Fruit fly (Drosophila melanogaster) whole organism, adult: Measurements from ENCODE around the gene mbo.

Experiments
- CG12768 ChIP-seq: fragments of 200-800 bp; sonication (Bioruptor generic); optimal IDR thresholded peaks from 2 replicates; lab custom pipeline; 2017; ENCODE audit warnings: missing biosample characterization, missing genetic modification characterization, mild to moderate bottlenecking, moderate library complexity, missing genetic modification reagents
- CG14711 ChIP-seq: fragments of 200-800 bp; sonication (Bioruptor generic); optimal IDR thresholded peaks from 2 replicates; lab custom pipeline; 2018; ENCODE audit warnings: missing biosample characterization, mild to moderate bottlenecking, missing genetic modification characterization, moderate library complexity
- Clk ChIP-seq: fragments of 200-800 bp; sonication (Bioruptor generic); optimal IDR thresholded peaks from 2 replicates; lab custom pipeline; 2017; ENCODE audit warnings: missing biosample characterization, missing genetic modification characterization
- Hr96 ChIP-seq: fragments of 200-800 bp; sonication (Bioruptor generic); optimal IDR thresholded peaks from 2 replicates; lab custom pipeline; 2016; ENCODE audit warnings: missing biosample characterization, missing genetic modification characterization
- Mnt ChIP-seq: fragments of 200-800 bp; sonication (Bioruptor generic); optimal IDR thresholded peaks from 2 replicates; lab custom pipeline; 2016; ENCODE audit warnings: missing biosample characterization, mild to moderate bottlenecking, missing genetic modification characterization
- cic ChIP-seq: fragments of 200-800 bp; sonication (Bioruptor generic); optimal IDR thresholded peaks from 2 replicates; lab custom pipeline; 2017; ENCODE audit warnings: missing biosample characterization, mild to moderate bottlenecking, missing genetic modification characterization, moderate library complexity
- tj ChIP-seq: fragments of 200-800 bp; sonication (Bioruptor generic); optimal IDR thresholded peaks from 3 replicates; lab custom pipeline; 2017; ENCODE audit warnings: missing biosample characterization, mild to moderate bottlenecking, missing genetic modification characterization, moderate library complexity
- toe ChIP-seq: fragments of 200-800 bp; sonication (Bioruptor generic); optimal IDR thresholded peaks from 2 replicates; lab custom pipeline; 2016; ENCODE audit warnings: missing biosample characterization, missing genetic modification characterization

Gene mbo

DNA sequence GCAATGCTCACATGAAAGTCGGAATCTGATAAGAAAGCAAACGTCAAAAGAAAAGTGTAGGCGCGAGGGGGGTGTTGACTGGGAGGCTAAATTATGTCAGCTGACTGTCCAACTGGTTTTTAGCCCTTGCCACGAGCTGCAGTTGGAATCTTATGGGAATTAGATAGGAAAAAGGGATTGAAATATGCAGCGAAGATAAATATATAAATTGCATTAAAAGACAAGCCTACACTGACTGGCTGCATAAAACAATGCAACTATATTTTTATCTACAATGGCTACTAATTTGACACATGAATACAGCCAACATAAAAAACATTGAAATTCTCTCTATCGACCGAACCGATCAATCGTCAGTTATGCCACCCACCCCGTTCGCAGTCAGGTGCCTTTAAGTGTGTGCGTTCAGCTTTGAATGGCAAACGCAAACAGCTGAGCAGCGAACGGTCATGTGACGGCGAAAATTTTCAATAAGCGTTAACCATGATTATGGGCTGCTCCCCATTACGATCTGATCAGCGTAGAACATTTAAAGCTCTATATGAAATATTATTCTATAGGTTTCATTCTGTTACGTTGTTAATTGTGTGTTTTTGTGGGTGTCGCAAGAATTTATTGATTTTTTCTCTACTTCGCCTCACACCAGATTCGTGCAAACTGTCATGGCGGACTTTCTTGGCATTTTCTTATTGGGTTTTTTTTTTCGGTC is 52.0 kb downstream of the mbo start:
- peak; percentile 54 for TF ChIP-seq Mnt (GFP tag; lab: Kevin White, UChicago)
- peak; percentile 32 for TF ChIP-seq toe (GFP tag; lab: Kevin White, UChicago)
- peak; percentile 3 for TF ChIP-seq CG12768 (GFP tag; lab: Kevin White, UChicago)
- TF ChIP-seq CG14711 (tag; lab: Kevin White, UChicago) = no peak
- TF ChIP-seq tj (GFP tag; lab: Kevin White, UChicago) = no peak
- no peak for TF ChIP-seq Clk (GFP tag; lab: Kevin White, UChicago)
- peak; percentile 2 for TF ChIP-seq Hr96 (GFP tag; lab: Kevin White, UChicago)
- TF ChIP-seq cic = peak; percentile 19
